Worm (Caenorhabditis elegans) whole organism, young adult: Measurements from ENCODE around the gene str-87.

Experiments
- B0336.3 ChIP-seq: fragments of 200-800 bp; sonication (Bioruptor generic); IDR thresholded peaks from 2 replicates; pipeline ENCODE4 v1.3.6; 2022; ENCODE audit warnings: missing genetic modification characterization, missing compliant biosample characterization
- C06A6.2 ChIP-seq: fragments of 200-800 bp; sonication (Bioruptor generic); conservative IDR thresholded peaks from 2 replicates; pipeline ENCODE4 v1.3.6; 2022; ENCODE audit warnings: missing genetic modification characterization, missing compliant biosample characterization
- F23B12.7 ChIP-seq: sonication (generic microtip); optimal IDR thresholded peaks from 2 replicates; lab custom pipeline; 2017; ENCODE audit warnings: missing genetic modification characterization, mild to moderate bottlenecking, missing compliant biosample characterization, antibody characterized with exemption, moderate library complexity; ENCODE audit not compliant: insufficient read depth
- F33H1.4 ChIP-seq: fragments of 200-800 bp; sonication (Bioruptor generic); IDR thresholded peaks from 2 replicates; pipeline ENCODE4 v1.3.6; 2022; ENCODE audit warnings: missing genetic modification reagents, missing genetic modification characterization, missing compliant biosample characterization
- F55B11.4 ChIP-seq: sonication (generic microtip); optimal IDR thresholded peaks from 2 replicates; lab custom pipeline; 2016; ENCODE audit warnings: missing compliant biosample characterization, missing genetic modification characterization, borderline replicate concordance; ENCODE audit not compliant: insufficient read depth
- F57C9.4 ChIP-seq: sonication (generic microtip); optimal IDR thresholded peaks from 2 replicates; lab custom pipeline; 2017; ENCODE audit warnings: mild to moderate bottlenecking, missing genetic modification characterization, missing compliant biosample characterization
- Y56A3A.18 ChIP-seq: fragments of 200-800 bp; sonication (Bioruptor generic); IDR thresholded peaks from 2 replicates; pipeline ENCODE4 v1.3.6; 2022; ENCODE audit warnings: missing genetic modification reagents, missing genetic modification characterization, missing compliant biosample characterization
- Y79H2A.3 ChIP-seq: fragments of 200-800 bp; sonication (Bioruptor generic); conservative IDR thresholded peaks from 2 replicates; pipeline ENCODE4 v1.3.6; 2022; ENCODE audit warnings: missing genetic modification reagents, missing genetic modification characterization, missing compliant biosample characterization
- akir-1 ChIP-seq: fragments of 200-800 bp; sonication (Bioruptor generic); optimal IDR thresholded peaks from 2 replicates; lab custom pipeline; 2018; ENCODE audit warnings: mild to moderate bottlenecking, missing genetic modification characterization, moderate library complexity, missing compliant biosample characterization
- attf-6 ChIP-seq: fragments of 200-800 bp; sonication (Bioruptor generic); IDR thresholded peaks from 2 replicates; pipeline ENCODE4 v1.3.6; 2022; ENCODE audit warnings: missing genetic modification reagents, missing genetic modification characterization, missing compliant biosample characterization
- ceh-40 ChIP-seq: fragments of 200-800 bp; sonication (Bioruptor generic); IDR thresholded peaks from 2 replicates; pipeline ENCODE4 v1.3.6; 2022; ENCODE audit warnings: missing genetic modification characterization, missing compliant biosample characterization
- ceh-79 ChIP-seq: sonication (generic microtip); optimal IDR thresholded peaks from 2 replicates; lab custom pipeline; 2017; ENCODE audit warnings: mild to moderate bottlenecking, missing genetic modification characterization, missing compliant biosample characterization
- ceh-91 ChIP-seq: fragments of 200-800 bp; sonication (Bioruptor generic); IDR thresholded peaks from 2 replicates; pipeline ENCODE4 v1.3.6; 2022; ENCODE audit warnings: missing genetic modification reagents, missing genetic modification characterization, missing compliant biosample characterization
- die-1 ChIP-seq: sonication (generic microtip); optimal IDR thresholded peaks from 2 replicates; lab custom pipeline; 2016; ENCODE audit warnings: missing genotype, mild to moderate bottlenecking, missing genetic modification characterization, missing compliant biosample characterization
- dpl-1 ChIP-seq: fragments of 150-350 bp; optimal IDR thresholded peaks from 2 replicates; lab custom pipeline; 2014; ENCODE audit warnings: missing biosample characterization, missing genetic modification reagents, missing genetic modification characterization
- egrh-3 ChIP-seq: fragments of 200-800 bp; sonication (Bioruptor generic); IDR thresholded peaks from 2 replicates; pipeline ENCODE4 v1.3.6; 2022; ENCODE audit warnings: missing genetic modification reagents, missing genetic modification characterization, missing compliant biosample characterization
- ekl-4 ChIP-seq: fragments of 200-800 bp; sonication (Bioruptor generic); IDR thresholded peaks from 2 replicates; pipeline ENCODE4 v1.3.6; 2022; ENCODE audit warnings: missing genetic modification reagents, missing genetic modification characterization, missing compliant biosample characterization
- gei-17 ChIP-seq: fragments of 200-800 bp; sonication (Bioruptor generic); optimal IDR thresholded peaks from 2 replicates; lab custom pipeline; 2018; ENCODE audit warnings: mild to moderate bottlenecking, missing genetic modification characterization, missing compliant biosample characterization
- hrde-1 ChIP-seq: sonication (generic microtip); optimal IDR thresholded peaks from 2 replicates; lab custom pipeline; 2016; ENCODE audit warnings: missing genetic modification characterization, mild to moderate bottlenecking, missing compliant biosample characterization, moderate library complexity, missing genotype, missing genetic modification reagents, borderline replicate concordance
- let-526 ChIP-seq: fragments of 200-800 bp; sonication (Bioruptor generic); IDR thresholded peaks from 2 replicates; pipeline ENCODE4 v1.3.6; 2022; ENCODE audit warnings: missing genetic modification reagents, missing genetic modification characterization, missing compliant biosample characterization
- lin-26 ChIP-seq: fragments of 200-800 bp; sonication (Bioruptor generic); IDR thresholded peaks from 2 replicates; pipeline ENCODE4 v1.3.6; 2022; ENCODE audit warnings: missing genetic modification reagents, missing genetic modification characterization, missing compliant biosample characterization
- lin-35 ChIP-seq, 3 experiments: fragments of 150-350 bp in 2 of 3; sonication (generic microtip) in 1 of 3; optimal IDR thresholded peaks; 2 replicates each; lab custom pipeline; 2014 to 2018; ENCODE audit warnings: missing biosample characterization in 3 of 3, missing genetic modification characterization in 3 of 3, missing genetic modification reagents in 3 of 3
- lin-54 ChIP-seq: fragments of 200-800 bp; sonication (Bioruptor generic); optimal IDR thresholded peaks from 2 replicates; lab custom pipeline; 2018; ENCODE audit warnings: mild to moderate bottlenecking, missing genetic modification characterization, missing compliant biosample characterization
- lir-1 ChIP-seq: fragments of 200-800 bp; sonication (Bioruptor generic); conservative IDR thresholded peaks from 2 replicates; pipeline ENCODE4 v1.3.6; 2022; ENCODE audit warnings: missing genetic modification reagents, missing genetic modification characterization, missing compliant biosample characterization
- lsl-1 ChIP-seq: fragments of 200-800 bp; sonication (Bioruptor generic); optimal IDR thresholded peaks from 2 replicates; lab custom pipeline; 2018; ENCODE audit warnings: mild to moderate bottlenecking, missing genetic modification characterization, moderate library complexity, missing compliant biosample characterization
- lsy-27 ChIP-seq: sonication (generic microtip); optimal IDR thresholded peaks from 2 replicates; lab custom pipeline; 2017; ENCODE audit warnings: missing genetic modification characterization, mild to moderate bottlenecking, missing compliant biosample characterization, antibody characterized with exemption, missing genotype, borderline replicate concordance; ENCODE audit not compliant: insufficient read depth
- madf-3 ChIP-seq: fragments of 200-800 bp; sonication (Bioruptor generic); IDR thresholded peaks from 2 replicates; pipeline ENCODE4 v1.3.6; 2022; ENCODE audit warnings: missing genetic modification reagents, missing genetic modification characterization, missing compliant biosample characterization
- nhr-120 ChIP-seq: fragments of 200-800 bp; sonication (Bioruptor generic); IDR thresholded peaks from 2 replicates; pipeline ENCODE4 v1.3.6; 2022; ENCODE audit warnings: missing genetic modification characterization, missing compliant biosample characterization
- nhr-179 ChIP-seq: sonication (generic microtip); optimal IDR thresholded peaks from 2 replicates; lab custom pipeline; 2016; ENCODE audit warnings: mild to moderate bottlenecking, missing genetic modification characterization, missing compliant biosample characterization
- pha-4 ChIP-seq: fragments of 150-350 bp; sonication (generic microtip); optimal IDR thresholded peaks from 2 replicates; lab custom pipeline; 2014; ENCODE audit warnings: missing biosample characterization, missing genetic modification reagents, missing genetic modification characterization
- rcor-1 ChIP-seq: fragments of 200-800 bp; sonication (Bioruptor generic); IDR thresholded peaks from 2 replicates; pipeline ENCODE4 v1.3.6; 2022; ENCODE audit warnings: missing genetic modification reagents, missing genetic modification characterization, missing compliant biosample characterization
- repo-1 ChIP-seq: sonication (generic microtip); optimal IDR thresholded peaks from 2 replicates; lab custom pipeline; 2017; ENCODE audit warnings: mild to moderate bottlenecking, missing genetic modification characterization, missing compliant biosample characterization
- rpc-1 ChIP-seq, 2 experiments: fragments of 150-350 bp in 1 of 2; sonication (generic microtip) in 1 of 2; optimal IDR thresholded peaks; 2 replicates each; lab custom pipeline; 2014 to 2018; ENCODE audit warnings: missing biosample characterization in 1 of 2, missing genetic modification characterization in 1 of 2, missing genetic modification reagents in 1 of 2, missing genotype in 1 of 2
- sea-2 ChIP-seq: fragments of 200-800 bp; sonication (Bioruptor generic); IDR thresholded peaks from 2 replicates; pipeline ENCODE4 v1.3.6; 2022; ENCODE audit warnings: missing genetic modification characterization, missing compliant biosample characterization
- snpc-1.1 ChIP-seq: sonication (generic microtip); optimal IDR thresholded peaks from 2 replicates; lab custom pipeline; 2017; ENCODE audit warnings: missing genetic modification characterization, mild to moderate bottlenecking, missing compliant biosample characterization, antibody characterized with exemption, moderate library complexity, missing genotype, missing genetic modification reagents; ENCODE audit not compliant: insufficient read depth
- snpc-1.3 ChIP-seq: sonication (generic microtip); optimal IDR thresholded peaks from 2 replicates; lab custom pipeline; 2017; ENCODE audit warnings: missing genetic modification characterization, mild to moderate bottlenecking, missing compliant biosample characterization, antibody characterized with exemption, moderate library complexity, missing genotype, missing genetic modification reagents; ENCODE audit not compliant: insufficient read depth
- snpc-4 ChIP-seq, 5 experiments: fragments of 150-350 bp in 1 of 5; sonication (generic microtip) in 4 of 5; optimal IDR thresholded peaks; 2 replicates each; lab custom pipeline; 2014 to 2018; ENCODE audit warnings: missing genetic modification characterization in 5 of 5, missing biosample characterization in 3 of 5, antibody characterized with exemption in 2 of 5, mild to moderate bottlenecking in 2 of 5, missing compliant biosample characterization in 2 of 5, missing genotype in 2 of 5, moderate library complexity in 2 of 5, missing genetic modification reagents in 1 of 5
- sptf-2 ChIP-seq: fragments of 200-800 bp; sonication (Bioruptor generic); optimal IDR thresholded peaks from 2 replicates; lab custom pipeline; 2018; ENCODE audit warnings: mild to moderate bottlenecking, missing genetic modification characterization, missing compliant biosample characterization
- tlf-1 ChIP-seq: fragments of 200-800 bp; sonication (Bioruptor generic); optimal IDR thresholded peaks from 2 replicates; lab custom pipeline; 2018; ENCODE audit warnings: mild to moderate bottlenecking, missing genetic modification characterization, missing compliant biosample characterization
- ztf-25 ChIP-seq: fragments of 200-800 bp; sonication (Bioruptor generic); IDR thresholded peaks from 2 replicates; pipeline ENCODE4 v1.3.6; 2022; ENCODE audit warnings: missing genetic modification reagents, missing genetic modification characterization, missing compliant biosample characterization
- ztf-3 ChIP-seq: fragments of 200-800 bp; sonication (Bioruptor generic); optimal IDR thresholded peaks from 2 replicates; lab custom pipeline; 2018; ENCODE audit warnings: mild to moderate bottlenecking, missing genetic modification characterization, missing compliant biosample characterization

The str-87 gene

DNA sequence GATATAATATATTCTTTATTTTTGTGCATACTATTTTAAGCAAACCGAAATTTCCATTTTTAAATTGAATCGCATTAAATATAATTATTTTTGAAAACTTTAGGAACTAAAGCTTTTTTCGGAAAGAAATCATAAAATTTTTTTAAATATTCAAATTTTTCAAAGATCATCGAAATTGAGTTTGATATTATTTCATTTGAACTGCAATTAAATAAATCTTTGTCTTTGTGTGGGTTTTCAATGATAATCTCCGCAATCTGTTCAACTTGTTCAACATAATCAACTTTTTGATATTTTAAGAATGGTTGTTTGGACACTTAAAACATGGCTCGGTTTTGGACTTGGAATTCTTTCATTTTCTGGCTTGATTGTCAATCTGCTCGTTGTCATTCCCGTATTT is 21.2 kb upstream of the str-87 start, which contains the start of gene srx-2:
TSS of gene srx-2 (plus strand) at position 301 of the 400 bp plus-strand sequence.
- TF ChIP-seq rpc-1 (optimal IDR thresholded peaks at IDR 0.05; lab: Kevin White, UChicago), result no peak
- no peak for TF ChIP-seq rpc-1 (tag; optimal IDR thresholded peaks at IDR 0.05; lab: Kevin White, UChicago)
- TF ChIP-seq ceh-91 (GFP tag; lab: Robert Waterston, UW), result no peak
- no peak for TF ChIP-seq pha-4 (tag; lab: Kevin White, UChicago)
- TF ChIP-seq madf-3, result no peak
- TF ChIP-seq snpc-1.3, result no peak
- no peak for TF ChIP-seq snpc-1.1
- TF ChIP-seq nhr-179, result no peak
- no peak for TF ChIP-seq F33H1.4 (GFP tag; lab: Robert Waterston, UW)
- no peak for TF ChIP-seq B0336.3 (GFP tag; lab: Robert Waterston, UW)
- no peak for TF ChIP-seq Y79H2A.3 (GFP tag; lab: Robert Waterston, UW)
- TF ChIP-seq lir-1 (GFP tag; lab: Robert Waterston, UW), result no peak
- TF ChIP-seq attf-6 (GFP tag; lab: Robert Waterston, UW), result no peak

- no peak for TF ChIP-seq sptf-2 (GFP tag; lab: Kevin White, UChicago)
- no peak for TF ChIP-seq ztf-25 (GFP tag; lab: Robert Waterston, UW)
- no peak for TF ChIP-seq dpl-1 (GFP tag; lab: Kevin White, UChicago)
- no peak for TF ChIP-seq egrh-3 (GFP tag; lab: Robert Waterston, UW)
- TF ChIP-seq F57C9.4, result no peak
- no peak for TF ChIP-seq C06A6.2 (GFP tag; lab: Robert Waterston, UW)
- TF ChIP-seq hrde-1, result no peak
- no peak for TF ChIP-seq sea-2 (GFP tag; lab: Robert Waterston, UW)
- TF ChIP-seq repo-1 (tag; lab: Kevin White, UChicago), result no peak
- no peak for TF ChIP-seq nhr-120 (GFP tag; lab: Robert Waterston, UW)
- TF ChIP-seq tlf-1 (GFP tag; lab: Kevin White, UChicago), result no peak
- TF ChIP-seq ceh-79 (tag; lab: Kevin White, UChicago), result no peak
- TF ChIP-seq lin-26 (GFP tag; lab: Robert Waterston, UW), result no peak
Measured at ce11 chrV:9005243-9005642, 17.2 kb upstream of the str-87 start, which contains the start of gene srx-3. Gene srx-3 (plus strand): TSS chrV:9005543.

DNA sequence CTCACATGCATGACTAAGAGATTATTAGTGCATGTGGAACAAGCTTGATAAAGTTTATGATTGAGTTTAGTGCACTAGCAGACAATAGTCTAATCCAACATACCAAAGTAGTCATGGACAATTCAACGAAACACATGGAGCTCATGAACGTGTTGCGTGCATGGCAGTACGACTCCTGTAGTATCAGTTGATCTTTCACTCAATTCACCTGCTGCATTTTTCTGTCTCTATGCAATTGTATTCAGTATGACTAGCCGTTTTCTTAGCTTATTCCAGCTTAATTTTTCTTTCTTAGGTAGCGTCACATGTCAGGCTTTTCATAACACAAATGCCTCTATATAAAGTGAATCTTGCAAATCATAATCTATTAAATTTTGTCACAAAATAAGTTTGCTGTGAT is 15.3 kb upstream of the str-87 start, which contains the start of gene srx-1:
TSS of gene srx-1 (plus strand) at position 382 of the 400 bp plus-strand sequence.
- TF ChIP-seq dpl-1 (GFP tag; lab: Kevin White, UChicago) (no peak), F23B12.7 (tag; lab: Kevin White, UChicago) (no peak), Y56A3A.18 (GFP tag; lab: Robert Waterston, UW) (no peak), ekl-4 (GFP tag; lab: Robert Waterston, UW) (no peak), akir-1 (GFP tag; lab: Kevin White, UChicago) (no peak), tlf-1 (GFP tag; lab: Kevin White, UChicago) (no peak)

ce11 chrV:9001175-9001574 is 13.2 kb upstream of the str-87 start, which contains the start of gene F59E11.2:
Gene F59E11.2 (plus strand): TSS chrV:9001475.
- no peak for TF ChIP-seq snpc-4 (GFP tag; optimal IDR thresholded peaks at IDR 0.05; lab: Kevin White, UChicago)
- no peak for TF ChIP-seq snpc-4 (tag; optimal IDR thresholded peaks at IDR 0.05; lab: Kevin White, UChicago)
- TF ChIP-seq egrh-3 (GFP tag; lab: Robert Waterston, UW), result no peak
- no peak for TF ChIP-seq die-1 (tag; lab: Kevin White, UChicago)
- TF ChIP-seq lsl-1 (GFP tag; lab: Kevin White, UChicago), result no peak
- no peak for TF ChIP-seq ceh-91 (GFP tag; lab: Robert Waterston, UW)
- no peak for TF ChIP-seq ceh-40 (GFP tag; lab: Robert Waterston, UW)
- no peak for TF ChIP-seq ekl-4 (GFP tag; lab: Robert Waterston, UW)
- TF ChIP-seq lin-54 (GFP tag; lab: Kevin White, UChicago), result no peak
- TF ChIP-seq lsy-27 (tag; lab: Kevin White, UChicago), result no peak
- no peak for TF ChIP-seq repo-1 (tag; lab: Kevin White, UChicago)
- TF ChIP-seq ztf-3 (GFP tag; lab: Kevin White, UChicago), result no peak
- TF ChIP-seq gei-17 (GFP tag; lab: Kevin White, UChicago), result no peak
- TF ChIP-seq F55B11.4 (tag; lab: Kevin White, UChicago), result no peak
- no peak for TF ChIP-seq let-526 (GFP tag; lab: Robert Waterston, UW)
- TF ChIP-seq lin-35 (GFP tag; optimal IDR thresholded peaks at IDR 0.05; lab: Kevin White, UChicago), result no peak
- TF ChIP-seq rcor-1, result no peak
